Worm (Caenorhabditis elegans) whole organism, young adult: ENCODE data around the gene far-5.

Experiments used
- B0019.2 ChIP-seq: fragments of 200-800 bp; sonication (Bioruptor generic); conservative IDR thresholded peaks from 2 replicates; pipeline ENCODE4 v1.3.6; 2022; ENCODE audit warnings: missing genetic modification reagents, missing genetic modification characterization, missing compliant biosample characterization
- F55B11.4 ChIP-seq: sonication (generic microtip); optimal IDR thresholded peaks from 2 replicates; lab custom pipeline; 2016; ENCODE audit warnings: missing compliant biosample characterization, missing genetic modification characterization, borderline replicate concordance; ENCODE audit not compliant: insufficient read depth
- ama-1 ChIP-seq, 3 experiments: fragments of 150-350 bp in 1 of 3; sonication (generic microtip) in 2 of 3; optimal IDR thresholded peaks; 2 replicates each; lab custom pipeline; 2014 to 2018; ENCODE audit warnings: missing biosample characterization in 2 of 3, missing genetic modification characterization in 2 of 3, missing genetic modification reagents in 2 of 3
- mcd-1 ChIP-seq: fragments of 200-800 bp; sonication (Bioruptor generic); IDR thresholded peaks from 2 replicates; pipeline ENCODE4 v1.3.6; 2022; ENCODE audit warnings: missing genetic modification reagents, missing genetic modification characterization, missing compliant biosample characterization
- nfya-2 ChIP-seq: fragments of 200-800 bp; sonication (Bioruptor generic); IDR thresholded peaks from 2 replicates; pipeline ENCODE4 v1.3.6; 2022; ENCODE audit warnings: missing genetic modification reagents, missing genetic modification characterization, missing compliant biosample characterization
- snpc-3.4 ChIP-seq: sonication (generic microtip); optimal IDR thresholded peaks from 2 replicates; lab custom pipeline; 2017; ENCODE audit warnings: missing genetic modification characterization, mild to moderate bottlenecking, missing compliant biosample characterization, antibody characterized with exemption, moderate library complexity, missing genotype, missing genetic modification reagents
- zim-3 ChIP-seq: sonication (generic microtip); optimal IDR thresholded peaks from 2 replicates; lab custom pipeline; 2017; ENCODE audit warnings: mild to moderate bottlenecking, missing genetic modification characterization, moderate library complexity, missing compliant biosample characterization

ce11 chrV:12963192-12963591 is 32.2 kb upstream of the far-5 start, which contains the start of gene hrg-9:
- no peak for TF ChIP-seq mcd-1 (GFP tag; lab: Robert Waterston, UW)
- TF ChIP-seq B0019.2 (GFP tag; lab: Robert Waterston, UW) = no peak
- TF ChIP-seq F55B11.4 = no peak
- no peak for TF ChIP-seq nfya-2 (GFP tag; lab: Robert Waterston, UW)
- no peak for TF ChIP-seq ama-1 (optimal IDR thresholded peaks at IDR 0.05; lab: Kevin White, UChicago)
- TF ChIP-seq ama-1 (GFP tag; optimal IDR thresholded peaks at IDR 0.05; lab: Kevin White, UChicago) = no peak
- no peak for TF ChIP-seq zim-3 (tag; lab: Kevin White, UChicago)
- no peak for TF ChIP-seq snpc-3.4 (tag; lab: Kevin White, UChicago)
